Worm (Caenorhabditis elegans) whole organism, L4 larva: ENCODE data around the gene haf-2.
A peak's percentile ranks its signal among the peaks of the same experiment; 100 is the strongest.

ENCODE experiments used
- F49E8.2 ChIP-seq: sonication (generic microtip); optimal IDR thresholded peaks from 2 replicates; lab custom pipeline; 2016; ENCODE audit warnings: missing compliant biosample characterization, mild to moderate bottlenecking, missing genetic modification characterization, borderline replicate concordance
- R02D3.7 ChIP-seq: fragments of 150-350 bp; sonication (generic microtip); optimal IDR thresholded peaks from 3 replicates; lab custom pipeline; 2014; ENCODE audit warnings: missing biosample characterization, missing genetic modification characterization
- T20F7.1 ChIP-seq: fragments of 200-800 bp; sonication (Bioruptor generic); optimal IDR thresholded peaks from 2 replicates; lab custom pipeline; 2018; ENCODE audit warnings: mild to moderate bottlenecking, missing genetic modification characterization, missing compliant biosample characterization
- Y48G9A.11 ChIP-seq: fragments of 200-800 bp; sonication (Bioruptor generic); IDR thresholded peaks from 2 replicates; pipeline ENCODE4 v1.3.6; 2022; ENCODE audit warnings: missing genetic modification reagents, missing genetic modification characterization, missing compliant biosample characterization
- Y5F2A.4 ChIP-seq: fragments of 200-800 bp; sonication (Bioruptor generic); optimal IDR thresholded peaks from 2 replicates; lab custom pipeline; 2018; ENCODE audit warnings: mild to moderate bottlenecking, missing genetic modification characterization, missing compliant biosample characterization
- Y75B8A.6 ChIP-seq: fragments of 200-800 bp; sonication (Bioruptor generic); IDR thresholded peaks from 2 replicates; pipeline ENCODE4 v1.3.6; 2022; ENCODE audit warnings: missing genetic modification reagents, missing genetic modification characterization, missing compliant biosample characterization
- ZK337.2 ChIP-seq: fragments of 200-800 bp; sonication (Bioruptor generic); IDR thresholded peaks from 2 replicates; pipeline ENCODE4 v1.3.6; 2022; ENCODE audit warnings: missing genetic modification reagents, missing genetic modification characterization, missing compliant biosample characterization
- aly-2 ChIP-seq: sonication (generic microtip); optimal IDR thresholded peaks from 2 replicates; lab custom pipeline; 2018; ENCODE audit warnings: missing biosample characterization, missing genetic modification characterization
- arid-1 ChIP-seq: fragments of 200-800 bp; sonication (Bioruptor generic); conservative IDR thresholded peaks from 2 replicates; pipeline ENCODE4 v1.3.6; 2022; ENCODE audit warnings: missing genetic modification reagents, missing genetic modification characterization, missing compliant biosample characterization
- attf-4 ChIP-seq: sonication (generic microtip); optimal IDR thresholded peaks from 3 replicates; lab custom pipeline; 2017; ENCODE audit warnings: missing biosample characterization, missing genetic modification characterization
- ceh-20 ChIP-seq: fragments of 200-800 bp; sonication (Bioruptor generic); IDR thresholded peaks from 2 replicates; pipeline ENCODE4 v1.3.6; 2022; ENCODE audit warnings: missing genetic modification reagents, missing genetic modification characterization, missing compliant biosample characterization
- ces-1 ChIP-seq: fragments of 150-350 bp; sonication (generic microtip); optimal IDR thresholded peaks from 4 replicates; lab custom pipeline; 2014; ENCODE audit warnings: missing biosample characterization, missing genetic modification reagents, missing genetic modification characterization
- daf-12 ChIP-seq: fragments of 150-350 bp; optimal IDR thresholded peaks from 2 replicates; lab custom pipeline; 2014; ENCODE audit warnings: missing biosample characterization, missing genetic modification reagents, missing genetic modification characterization
- daf-16 ChIP-seq, 3 experiments: sonication (generic microtip); optimal IDR thresholded peaks; 2 replicates each; lab custom pipeline; 2016 to 2017; ENCODE audit warnings: missing genetic modification characterization in 3 of 3, missing genetic modification reagents in 3 of 3, mild to moderate bottlenecking in 2 of 3, missing compliant biosample characterization in 2 of 3, missing biosample characterization in 1 of 3, moderate library complexity in 1 of 3
- daf-19 ChIP-seq: fragments of 200-800 bp; sonication (Bioruptor generic); conservative IDR thresholded peaks from 2 replicates; pipeline ENCODE4 v1.3.6; 2022; ENCODE audit warnings: missing genetic modification characterization, missing compliant biosample characterization
- dmd-6 ChIP-seq: fragments of 200-800 bp; sonication (Bioruptor generic); IDR thresholded peaks from 2 replicates; pipeline ENCODE4 v1.3.6; 2022; ENCODE audit warnings: missing genetic modification reagents, missing genetic modification characterization, missing compliant biosample characterization
- dmd-8 ChIP-seq: fragments of 200-800 bp; sonication (Bioruptor generic); IDR thresholded peaks from 2 replicates; pipeline ENCODE4 v1.3.6; 2022; ENCODE audit warnings: missing genetic modification characterization, missing compliant biosample characterization
- dve-1 ChIP-seq: sonication (generic microtip); optimal IDR thresholded peaks from 2 replicates; lab custom pipeline; 2017; ENCODE audit warnings: antibody characterized with exemption, mild to moderate bottlenecking, missing genetic modification characterization, missing compliant biosample characterization; ENCODE audit not compliant: insufficient read depth
- egl-43 ChIP-seq: fragments of 200-800 bp; sonication (Bioruptor generic); IDR thresholded peaks from 2 replicates; pipeline ENCODE4 v1.3.6; 2022; ENCODE audit warnings: missing genetic modification reagents, missing genetic modification characterization, missing compliant biosample characterization
- fkh-10 ChIP-seq: fragments of 150-350 bp; optimal IDR thresholded peaks from 2 replicates; lab custom pipeline; 2014; ENCODE audit warnings: missing biosample characterization, missing genetic modification reagents, missing genetic modification characterization
- hif-1 ChIP-seq, 2 experiments: sonication (generic microtip); optimal IDR thresholded peaks; 2 replicates each; lab custom pipeline; 2016 to 2017; ENCODE audit warnings: missing compliant biosample characterization in 2 of 2, missing genetic modification characterization in 2 of 2, missing genetic modification reagents in 2 of 2, missing genotype in 2 of 2, mild to moderate bottlenecking in 1 of 2
- hlh-11 ChIP-seq: fragments of 200-800 bp; sonication (Bioruptor generic); optimal IDR thresholded peaks from 2 replicates; lab custom pipeline; 2018; ENCODE audit warnings: mild to moderate bottlenecking, missing genetic modification characterization, missing compliant biosample characterization
- hlh-30 ChIP-seq: sonication (generic microtip); optimal IDR thresholded peaks from 2 replicates; lab custom pipeline; 2017; ENCODE audit warnings: antibody characterized with exemption, mild to moderate bottlenecking, missing genetic modification characterization, missing compliant biosample characterization; ENCODE audit not compliant: insufficient read depth
- hmg-1.1 ChIP-seq: fragments of 200-800 bp; sonication (Bioruptor generic); IDR thresholded peaks from 2 replicates; pipeline ENCODE4 v1.3.6; 2022; ENCODE audit warnings: missing genetic modification reagents, missing genetic modification characterization, missing compliant biosample characterization
- lir-3 ChIP-seq: sonication (generic microtip); optimal IDR thresholded peaks from 2 replicates; lab custom pipeline; 2016; ENCODE audit warnings: mild to moderate bottlenecking, missing genetic modification characterization, missing compliant biosample characterization
- madf-9 ChIP-seq: fragments of 200-800 bp; sonication (Bioruptor generic); conservative IDR thresholded peaks from 2 replicates; pipeline ENCODE4 v1.3.6; 2022; ENCODE audit warnings: missing genetic modification reagents, missing genetic modification characterization, missing compliant biosample characterization
- mdl-1 ChIP-seq, 2 experiments: fragments of 150-350 bp in 1 of 2; sonication (generic microtip) in 1 of 2; optimal IDR thresholded peaks; 2 replicates each; lab custom pipeline; 2014 to 2017; ENCODE audit warnings: missing biosample characterization in 2 of 2, missing genetic modification characterization in 2 of 2
- mxl-2 ChIP-seq: fragments of 200-800 bp; sonication (Bioruptor generic); conservative IDR thresholded peaks from 2 replicates; pipeline ENCODE4 v1.3.6; 2022; ENCODE audit warnings: missing genetic modification reagents, missing genetic modification characterization, missing compliant biosample characterization
- mxl-3 ChIP-seq: fragments of 200-800 bp; sonication (Bioruptor generic); optimal IDR thresholded peaks from 2 replicates; lab custom pipeline; 2018; ENCODE audit warnings: mild to moderate bottlenecking, missing genetic modification characterization, missing compliant biosample characterization
- nhr-10 ChIP-seq: fragments of 150-350 bp; optimal IDR thresholded peaks from 2 replicates; lab custom pipeline; 2014; ENCODE audit warnings: missing biosample characterization, missing genetic modification characterization
- nhr-102 ChIP-seq: sonication (generic microtip); optimal IDR thresholded peaks from 2 replicates; lab custom pipeline; 2016; ENCODE audit warnings: mild to moderate bottlenecking, missing genetic modification characterization, moderate library complexity, missing compliant biosample characterization
- nhr-111 ChIP-seq: fragments of 200-800 bp; sonication (Bioruptor generic); optimal IDR thresholded peaks from 2 replicates; lab custom pipeline; 2018; ENCODE audit warnings: mild to moderate bottlenecking, missing genetic modification characterization, missing compliant biosample characterization
- nhr-28 ChIP-seq: fragments of 150-350 bp; optimal IDR thresholded peaks from 2 replicates; lab custom pipeline; 2014; ENCODE audit warnings: missing biosample characterization, missing genetic modification characterization
- nhr-42 ChIP-seq: fragments of 200-800 bp; sonication (Bioruptor generic); IDR thresholded peaks from 2 replicates; pipeline ENCODE4 v1.3.6; 2022; ENCODE audit warnings: missing genetic modification characterization, missing compliant biosample characterization
- nhr-48 ChIP-seq: sonication (generic microtip); optimal IDR thresholded peaks from 2 replicates; lab custom pipeline; 2016; ENCODE audit warnings: mild to moderate bottlenecking, missing genetic modification characterization, missing compliant biosample characterization
- nhr-6 ChIP-seq: fragments of 150-350 bp; optimal IDR thresholded peaks from 2 replicates; lab custom pipeline; 2014; ENCODE audit warnings: missing biosample characterization, missing genetic modification characterization
- pha-4 ChIP-seq, 2 experiments: fragments of 150-350 bp in 1 of 2; fragments of 200-800 bp in 1 of 2; sonication (Bioruptor generic) in 1 of 2; IDR thresholded peaks in 1 of 2; optimal IDR thresholded peaks in 1 of 2; 2 replicates each; pipeline versions ENCODE4 v1.3.6 to Lab custom; 2014 to 2022; ENCODE audit warnings: missing genetic modification characterization in 2 of 2, missing genetic modification reagents in 2 of 2, missing biosample characterization in 1 of 2, missing compliant biosample characterization in 1 of 2
- saeg-2 ChIP-seq: fragments of 200-800 bp; sonication (Bioruptor generic); IDR thresholded peaks from 2 replicates; pipeline ENCODE4 v1.3.6; 2022; ENCODE audit warnings: missing genetic modification reagents, missing genetic modification characterization, missing compliant biosample characterization
- set-16 ChIP-seq: fragments of 200-800 bp; sonication (Bioruptor generic); IDR thresholded peaks from 2 replicates; pipeline ENCODE4 v1.3.6; 2022; ENCODE audit warnings: missing genetic modification reagents, missing genetic modification characterization, missing compliant biosample characterization
- snpc-4 ChIP-seq: fragments of 150-350 bp; optimal IDR thresholded peaks from 2 replicates; lab custom pipeline; 2014; ENCODE audit warnings: missing biosample characterization, missing genetic modification characterization
- unc-130 ChIP-seq: sonication (generic microtip); optimal IDR thresholded peaks from 2 replicates; lab custom pipeline; 2016; ENCODE audit warnings: missing genetic modification reagents, missing genetic modification characterization, missing compliant biosample characterization
- unc-62 ChIP-seq, 3 experiments: fragments of 150-350 bp in 1 of 3; sonication (generic microtip); optimal IDR thresholded peaks in 2 of 3; peaks in 1 of 3; 1 replicate in 1 of 3; 2 replicates in 2 of 3; lab custom pipeline; 2014 to 2017; ENCODE audit warnings: missing biosample characterization in 3 of 3, missing genetic modification characterization in 3 of 3, missing genetic modification reagents in 3 of 3, missing genotype in 1 of 3
- zag-1 ChIP-seq: fragments of 150-350 bp; optimal IDR thresholded peaks from 2 replicates; lab custom pipeline; 2014; ENCODE audit warnings: missing biosample characterization, missing genetic modification characterization
- zip-2 ChIP-seq: fragments of 150-350 bp; optimal IDR thresholded peaks from 2 replicates; lab custom pipeline; 2014; ENCODE audit warnings: missing biosample characterization, missing genetic modification characterization

haf-2 gene

DNA sequence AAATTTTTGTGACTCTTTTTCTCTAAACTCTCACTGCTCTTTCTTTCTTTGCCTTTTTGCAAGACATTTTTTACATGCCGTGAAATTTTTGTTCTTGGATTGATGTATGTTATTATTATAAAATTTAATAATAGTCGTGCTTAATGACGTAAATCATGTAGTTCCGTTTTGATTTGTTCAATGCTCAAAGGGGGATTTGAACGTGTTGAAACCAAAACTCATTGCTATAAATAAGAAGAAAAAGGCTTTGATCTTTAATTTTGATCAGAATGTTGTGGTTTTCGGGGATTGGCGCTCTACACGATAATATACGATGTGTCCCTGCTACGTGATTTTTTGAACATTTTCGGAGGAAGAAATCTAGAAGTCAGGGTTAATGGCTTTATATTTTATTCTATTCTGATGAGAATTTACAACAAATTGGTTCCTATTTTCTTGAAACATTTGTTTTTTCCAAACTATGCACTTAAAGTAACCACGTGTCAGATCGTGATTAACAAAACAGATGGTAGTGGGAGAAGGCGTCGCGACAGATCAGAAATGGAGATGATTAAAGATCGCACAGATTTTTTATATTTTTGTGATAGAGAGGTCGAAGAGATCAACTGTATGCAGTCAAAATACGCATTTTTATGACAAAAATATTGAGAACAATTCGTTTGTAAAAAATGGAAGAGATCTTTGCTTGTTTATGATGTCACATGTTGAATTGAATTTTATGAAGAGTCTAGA lies 14.5 kb downstream of the haf-2 start (continued):
- no peak for TF ChIP-seq attf-4 (tag; lab: Kevin White, UChicago)
- TF ChIP-seq hlh-30 (tag; lab: Kevin White, UChicago), result peak; percentile 9
- no peak for TF ChIP-seq daf-16 (GFP tag; optimal IDR thresholded peaks at IDR 0.05; lab: Kevin White, UChicago)
- TF ChIP-seq daf-16 (tag; optimal IDR thresholded peaks at IDR 0.05; lab: Kevin White, UChicago), result no peak
- no peak for TF ChIP-seq daf-19 (GFP tag; lab: Robert Waterston, UW)
- TF ChIP-seq dve-1 (tag; lab: Kevin White, UChicago), result no peak
- TF ChIP-seq zag-1, result no peak
- TF ChIP-seq hlh-11 (tag; lab: Kevin White, UChicago), result peak; percentile 18
- peak; percentile 19; the same call in 1 of the 2 replicates for TF ChIP-seq dmd-6 (GFP tag; lab: Robert Waterston, UW)
- no peak for TF ChIP-seq fkh-10 (GFP tag; lab: Kevin White, UChicago)
- no peak for TF ChIP-seq saeg-2 (GFP tag; lab: Robert Waterston, UW)
- no peak for TF ChIP-seq Y75B8A.6 (GFP tag; lab: Robert Waterston, UW)
- TF ChIP-seq T20F7.1 (GFP tag; lab: Kevin White, UChicago), result no peak
- no peak for TF ChIP-seq zip-2 (tag; lab: Kevin White, UChicago)

DNA sequence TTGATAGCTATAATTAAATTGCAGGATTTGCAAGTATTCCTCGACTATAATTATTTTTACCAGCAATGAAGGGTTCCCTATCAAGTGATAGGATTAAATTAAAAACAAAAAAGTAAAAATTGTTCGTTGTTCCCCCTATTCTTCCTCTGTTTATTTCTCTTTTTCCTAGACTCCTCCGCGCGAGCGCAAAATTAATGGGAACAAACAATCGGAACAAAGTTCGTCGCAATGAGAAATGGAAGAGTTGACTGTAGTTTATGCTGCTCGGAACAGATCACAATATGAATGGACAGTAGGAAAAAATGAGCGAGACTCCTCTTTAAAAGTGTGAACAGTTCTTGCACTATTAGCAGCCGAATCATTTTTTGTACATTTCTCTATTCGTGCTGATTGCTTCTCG lies 15.5 kb downstream of the haf-2 start:
- TF ChIP-seq hmg-1.1 (GFP tag; lab: Robert Waterston, UW) (no peak), pha-4 (GFP tag; IDR thresholded peaks at IDR 0.05; lab: Robert Waterston, UW) (no peak), pha-4 (tag; optimal IDR thresholded peaks at IDR 0.05; lab: Kevin White, UChicago) (peak; percentile 85), nhr-28 (tag; lab: Kevin White, UChicago) (peak; percentile 5), nhr-6 (tag; lab: Kevin White, UChicago) (no peak), unc-62 (GFP tag; optimal IDR thresholded peaks at IDR 0.05 in 1 of 2; lab: Kevin White, UChicago) (no peak), unc-62 (tag; optimal IDR thresholded peaks at IDR 0.05; lab: Kevin White, UChicago) (no peak), nhr-42 (GFP tag; lab: Robert Waterston, UW) (no peak), daf-12 (tag; lab: Kevin White, UChicago) (no peak), egl-43 (no peak), lir-3 (tag; lab: Kevin White, UChicago) (no peak), dmd-6 (GFP tag; lab: Robert Waterston, UW) (0 out of 2 replicates have a peak, but pooled peaks have one; percentile 18)

DNA sequence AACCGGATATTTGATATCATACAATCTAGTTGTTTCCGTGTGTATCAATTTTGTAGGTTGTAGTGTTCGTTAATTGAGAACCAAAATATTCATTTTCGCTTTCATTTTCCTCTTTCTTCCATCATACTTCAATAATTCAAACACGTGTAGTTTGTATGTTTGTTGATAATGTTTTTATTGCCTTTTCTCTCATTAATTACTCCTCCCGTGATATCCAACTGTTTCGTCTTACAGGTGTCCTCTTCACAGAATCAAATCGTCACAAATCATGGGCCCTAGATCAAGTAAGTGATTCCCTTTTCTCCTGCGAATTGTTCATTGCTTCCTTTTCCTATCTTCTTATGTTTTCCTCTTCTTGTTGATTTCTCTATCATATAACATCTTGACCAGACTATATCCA lies 17.2 kb downstream of the haf-2 start, which contains the start of gene nhr-21:
nhr-21 (plus strand) TSS at position 235 of the 400 bp plus-strand sequence.
- TF ChIP-seq nhr-28 (tag; lab: Kevin White, UChicago), result peak; percentile 87
- no peak for TF ChIP-seq F49E8.2 (tag; lab: Kevin White, UChicago)
- peak; percentile 64 for TF ChIP-seq mxl-3 (GFP tag; lab: Kevin White, UChicago)
- TF ChIP-seq R02D3.7 (tag; lab: Kevin White, UChicago), result no peak
- no peak for TF ChIP-seq nhr-102 (tag; lab: Kevin White, UChicago)
- no peak for TF ChIP-seq nhr-48 (tag; lab: Kevin White, UChicago)
- TF ChIP-seq madf-9 (GFP tag; lab: Robert Waterston, UW), result no peak
- no peak for TF ChIP-seq arid-1
- TF ChIP-seq hif-1 (tag; optimal IDR thresholded peaks at IDR 0.05; lab: Kevin White, UChicago), result no peak
- no peak for TF ChIP-seq unc-130 (GFP tag; lab: Kevin White, UChicago)
- no peak for TF ChIP-seq ceh-20 (GFP tag; lab: Robert Waterston, UW)
- peak in 1 of 2 experiments; percentile 76 for TF ChIP-seq mdl-1 (tag; optimal IDR thresholded peaks at IDR 0.05; lab: Kevin White, UChicago)
- no peak for TF ChIP-seq nhr-111 (GFP tag; lab: Kevin White, UChicago)
- no peak for TF ChIP-seq mxl-2
- TF ChIP-seq Y48G9A.11 (GFP tag; lab: Robert Waterston, UW), result no peak
- no peak for TF ChIP-seq pha-4 (GFP tag; IDR thresholded peaks at IDR 0.05; lab: Robert Waterston, UW)
- TF ChIP-seq pha-4 (tag; optimal IDR thresholded peaks at IDR 0.05; lab: Kevin White, UChicago), result no peak
- no peak for TF ChIP-seq nhr-42 (GFP tag; lab: Robert Waterston, UW)
- no peak for TF ChIP-seq ces-1 (GFP tag; lab: Kevin White, UChicago)
- TF ChIP-seq ZK337.2 (GFP tag; lab: Robert Waterston, UW), result no peak
- no peak for TF ChIP-seq Y5F2A.4 (GFP tag; lab: Kevin White, UChicago)
- no peak for TF ChIP-seq snpc-4 (tag; lab: Kevin White, UChicago)
- TF ChIP-seq dmd-8 (GFP tag; lab: Robert Waterston, UW), result no peak
- no peak for TF ChIP-seq nhr-10 (tag; lab: Kevin White, UChicago)
- TF ChIP-seq set-16 (GFP tag; lab: Robert Waterston, UW), result no peak
- TF ChIP-seq aly-2 (tag; lab: Kevin White, UChicago), result no peak
- TF ChIP-seq Y75B8A.6 (GFP tag; lab: Robert Waterston, UW), result no peak
